Worm (Caenorhabditis elegans) whole organism, L3 larva: Measurements from ENCODE around the gene R02D5.4.

Source experiments
- R02D3.7 ChIP-seq: fragments of 150-350 bp; optimal IDR thresholded peaks from 2 replicates; lab custom pipeline; 2014; ENCODE audit warnings: missing biosample characterization, missing genetic modification characterization
- ZK546.5 ChIP-seq: sonication (generic microtip); optimal IDR thresholded peaks from 2 replicates; lab custom pipeline; 2017; ENCODE audit warnings: missing biosample characterization, missing genetic modification characterization
- ama-1 ChIP-seq: fragments of 150-350 bp; optimal IDR thresholded peaks from 2 replicates; lab custom pipeline; 2018
- ceh-16 ChIP-seq: sonication (generic microtip); optimal IDR thresholded peaks from 2 replicates; lab custom pipeline; 2017; ENCODE audit warnings: missing biosample characterization, missing genetic modification characterization
- ceh-28 ChIP-seq: fragments of 150-350 bp; optimal IDR thresholded peaks from 2 replicates; lab custom pipeline; 2014; ENCODE audit warnings: missing biosample characterization, missing genetic modification reagents, missing genetic modification characterization
- ceh-82 ChIP-seq: fragments of 150-350 bp; optimal IDR thresholded peaks from 2 replicates; lab custom pipeline; 2014; ENCODE audit warnings: missing biosample characterization, missing genetic modification characterization
- daf-12 ChIP-seq: fragments of 150-350 bp; optimal IDR thresholded peaks from 2 replicates; lab custom pipeline; 2014; ENCODE audit warnings: missing biosample characterization, missing genetic modification reagents, missing genetic modification characterization
- egl-27 ChIP-seq: sonication (generic microtip); optimal IDR thresholded peaks from 4 replicates; lab custom pipeline; 2017; ENCODE audit warnings: missing biosample characterization, missing genetic modification reagents, missing genetic modification characterization
- egl-5 ChIP-seq: fragments of 150-350 bp; optimal IDR thresholded peaks from 2 replicates; lab custom pipeline; 2017; ENCODE audit warnings: missing biosample characterization, missing genetic modification reagents, missing genetic modification characterization, inconsistent platforms
- elt-1 ChIP-seq: fragments of 150-350 bp; optimal IDR thresholded peaks from 2 replicates; lab custom pipeline; 2014; ENCODE audit warnings: missing biosample characterization, missing genetic modification characterization
- elt-2 ChIP-seq: sonication (generic microtip); optimal IDR thresholded peaks from 2 replicates; lab custom pipeline; 2016; ENCODE audit warnings: missing genetic modification reagents, mild to moderate bottlenecking, missing genetic modification characterization, missing compliant biosample characterization
- eor-1 ChIP-seq, 2 experiments: fragments of 150-350 bp; optimal IDR thresholded peaks; 2 replicates each; lab custom pipeline; 2014 to 2018; ENCODE audit warnings: missing biosample characterization in 2 of 2, missing genetic modification characterization in 2 of 2
- fkh-2 ChIP-seq: fragments of 150-350 bp; optimal IDR thresholded peaks from 2 replicates; lab custom pipeline; 2014; ENCODE audit warnings: missing biosample characterization, missing genetic modification reagents, missing genetic modification characterization
- hmg-11 ChIP-seq: sonication (generic microtip); optimal IDR thresholded peaks from 2 replicates; lab custom pipeline; 2016; ENCODE audit warnings: missing genetic modification characterization, missing compliant biosample characterization
- lin-15B ChIP-seq: fragments of 150-350 bp; optimal IDR thresholded peaks from 2 replicates; lab custom pipeline; 2014; ENCODE audit warnings: missing biosample characterization, missing genetic modification characterization
- lin-39 ChIP-seq: fragments of 150-350 bp; optimal IDR thresholded peaks from 2 replicates; lab custom pipeline; 2018; ENCODE audit warnings: missing biosample characterization, missing genetic modification reagents, missing genetic modification characterization
- lsy-12 ChIP-seq: sonication (generic microtip); optimal IDR thresholded peaks from 2 replicates; lab custom pipeline; 2016; ENCODE audit warnings: mild to moderate bottlenecking, missing genetic modification characterization, missing compliant biosample characterization
- mdl-1 ChIP-seq: fragments of 150-350 bp; optimal IDR thresholded peaks from 2 replicates; lab custom pipeline; 2014; ENCODE audit warnings: missing biosample characterization, missing genetic modification characterization
- mml-1 ChIP-seq: fragments of 150-350 bp; sonication (generic microtip); optimal IDR thresholded peaks from 3 replicates; lab custom pipeline; 2014; ENCODE audit warnings: missing biosample characterization, missing genetic modification characterization
- nhr-11 ChIP-seq: fragments of 150-350 bp; optimal IDR thresholded peaks from 2 replicates; lab custom pipeline; 2014; ENCODE audit warnings: missing biosample characterization, missing genetic modification characterization
- nhr-28 ChIP-seq: fragments of 150-350 bp; optimal IDR thresholded peaks from 2 replicates; lab custom pipeline; 2014; ENCODE audit warnings: missing biosample characterization, missing genetic modification characterization
- nhr-43 ChIP-seq: sonication (generic microtip); optimal IDR thresholded peaks from 2 replicates; lab custom pipeline; 2016; ENCODE audit warnings: mild to moderate bottlenecking, missing genetic modification characterization, missing compliant biosample characterization; ENCODE audit not compliant: poor library complexity, severe bottlenecking
- nhr-67 ChIP-seq: fragments of 150-350 bp; optimal IDR thresholded peaks from 2 replicates; lab custom pipeline; 2014; ENCODE audit warnings: missing biosample characterization, missing genetic modification characterization
- nhr-77 ChIP-seq: fragments of 150-350 bp; optimal IDR thresholded peaks from 2 replicates; lab custom pipeline; 2014; ENCODE audit warnings: missing biosample characterization, missing genetic modification characterization
- pha-4 ChIP-seq: fragments of 150-350 bp; optimal IDR thresholded peaks from 2 replicates; lab custom pipeline; 2014; ENCODE audit warnings: missing biosample characterization, missing genetic modification reagents, missing genetic modification characterization
- pqm-1 ChIP-seq: fragments of 150-350 bp; optimal IDR thresholded peaks from 2 replicates; lab custom pipeline; 2017; ENCODE audit warnings: missing biosample characterization, missing genetic modification characterization, inconsistent platforms
- skn-1 ChIP-seq: fragments of 150-350 bp; optimal IDR thresholded peaks from 2 replicates; lab custom pipeline; 2014; ENCODE audit warnings: missing biosample characterization, missing genetic modification characterization
- snpc-4 ChIP-seq: fragments of 150-350 bp; optimal IDR thresholded peaks from 2 replicates; lab custom pipeline; 2014; ENCODE audit warnings: missing biosample characterization, missing genetic modification characterization
- tbx-2 ChIP-seq: sonication (generic microtip); optimal IDR thresholded peaks from 2 replicates; lab custom pipeline; 2016; ENCODE audit warnings: mild to moderate bottlenecking, missing genetic modification characterization, missing compliant biosample characterization
- unc-39 ChIP-seq: sonication (generic microtip); optimal IDR thresholded peaks from 4 replicates; lab custom pipeline; 2017; ENCODE audit warnings: missing biosample characterization, missing genetic modification characterization
- unc-62 ChIP-seq: fragments of 150-350 bp; sonication (generic microtip); optimal IDR thresholded peaks from 4 replicates; lab custom pipeline; 2014; ENCODE audit warnings: missing biosample characterization, missing genetic modification reagents, missing genetic modification characterization
- ztf-11 ChIP-seq: fragments of 150-350 bp; optimal IDR thresholded peaks from 2 replicates; lab custom pipeline; 2014; ENCODE audit warnings: missing biosample characterization, missing genetic modification characterization
- ztf-4 ChIP-seq: fragments of 150-350 bp; optimal IDR thresholded peaks from 2 replicates; lab custom pipeline; 2014; ENCODE audit warnings: missing biosample characterization, missing genetic modification characterization

The R02D5.4 gene

DNA sequence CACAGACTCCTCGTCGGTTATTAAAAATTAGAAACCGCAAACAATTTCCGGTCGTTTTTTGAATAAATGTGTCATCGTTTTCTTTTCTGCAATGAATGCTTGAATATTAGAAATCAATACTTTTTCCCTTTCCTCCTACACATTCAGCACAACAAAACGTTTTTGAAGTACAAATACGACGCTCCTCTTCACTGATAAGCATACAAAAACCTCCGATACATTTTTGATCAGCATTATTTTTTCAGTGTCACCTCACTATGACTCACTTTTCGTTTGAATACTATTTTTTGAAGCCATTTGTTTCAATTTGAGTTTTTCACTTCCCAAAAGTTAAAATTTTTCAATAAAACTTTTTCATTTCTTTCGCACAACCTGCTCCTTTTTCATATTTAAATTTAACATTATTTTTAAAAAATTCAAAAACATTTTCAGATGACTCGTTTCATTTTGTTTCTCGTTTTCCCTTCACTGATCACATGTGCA, 1.7 kb downstream of the R02D5.4 start, which contains the start of gene R02D5.3:
R02D5.3 (plus strand) TSS at position 433 of the 483 bp plus-strand sequence.
- no peak for TF ChIP-seq lin-39 (tag; lab: Kevin White, UChicago)
- TF ChIP-seq egl-5 (tag; lab: Kevin White, UChicago): no peak
- TF ChIP-seq ceh-82 (tag; lab: Kevin White, UChicago): no peak
- peak; percentile 36 for TF ChIP-seq pha-4 (tag; lab: Kevin White, UChicago)
- peak; percentile 64 for TF ChIP-seq pqm-1 (tag; lab: Kevin White, UChicago)
- no peak for TF ChIP-seq mml-1 (tag; lab: Kevin White, UChicago)
- TF ChIP-seq nhr-77 (tag; lab: Kevin White, UChicago): no peak
- no peak for TF ChIP-seq elt-1 (tag; lab: Kevin White, UChicago)
- TF ChIP-seq ceh-16 (tag; lab: Kevin White, UChicago): no peak
- TF ChIP-seq nhr-67 (tag; lab: Kevin White, UChicago): no peak
- TF ChIP-seq skn-1 (tag; lab: Kevin White, UChicago): no peak
- no peak for TF ChIP-seq ztf-4 (tag; lab: Kevin White, UChicago)
- no peak for TF ChIP-seq ama-1
- TF ChIP-seq ztf-11: no peak
- TF ChIP-seq ZK546.5: no peak
- TF ChIP-seq elt-2 (tag; lab: Kevin White, UChicago): peak; percentile 64
- no peak for TF ChIP-seq tbx-2 (tag; lab: Kevin White, UChicago)

DNA sequence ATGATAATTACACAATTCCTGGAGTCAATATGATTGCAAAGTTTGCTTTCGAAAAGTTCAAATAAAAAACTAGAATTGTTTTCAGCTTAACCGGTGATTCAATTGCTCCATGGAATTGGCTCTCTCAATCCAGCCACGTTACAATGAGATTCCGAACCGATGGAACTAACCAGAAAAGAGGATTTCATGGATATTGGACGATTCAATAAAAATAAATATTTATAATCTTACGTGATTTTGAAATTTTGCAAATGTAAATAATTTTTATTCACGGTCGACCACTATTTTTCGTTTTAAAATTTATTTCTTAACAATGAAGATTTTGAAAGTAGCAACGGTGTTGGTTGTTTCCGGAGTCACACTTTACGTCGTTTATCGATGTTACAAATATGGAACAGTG, 2.5 kb downstream of the R02D5.4 start, which contains the start of gene R02D5.10:
R02D5.10 (plus strand) TSS at position 301 of the 400 bp plus-strand sequence.
- TF ChIP-seq ama-1 (no peak), R02D3.7 (tag; lab: Kevin White, UChicago) (no peak), hmg-11 (tag; lab: Kevin White, UChicago) (no peak), ceh-28 (tag; lab: Kevin White, UChicago) (no peak), eor-1 (tag; optimal IDR thresholded peaks at IDR 0.05; lab: Kevin White, UChicago) (no peak), egl-5 (tag; lab: Kevin White, UChicago) (no peak), tbx-2 (tag; lab: Kevin White, UChicago) (no peak), nhr-11 (tag; lab: Kevin White, UChicago) (no peak), nhr-28 (tag; lab: Kevin White, UChicago) (no peak)

DNA sequence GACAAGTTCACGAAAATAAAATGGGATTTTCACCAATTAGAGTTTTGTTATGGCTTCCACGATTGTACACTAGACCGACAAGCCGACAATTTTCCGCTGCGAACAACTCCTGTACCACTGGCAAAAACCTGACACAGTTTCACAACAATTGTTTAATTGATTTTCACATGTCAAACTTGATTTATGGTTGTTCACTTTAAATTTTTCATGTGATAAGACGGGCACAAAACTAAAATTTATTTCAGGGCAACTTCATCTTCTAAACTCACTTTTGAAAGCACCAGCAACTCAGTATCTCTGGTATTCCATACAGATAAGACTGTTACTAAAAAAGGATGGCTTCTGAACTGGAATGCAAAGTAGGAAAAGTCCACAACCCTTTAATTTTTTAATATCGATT, 3.1 kb downstream of the R02D5.4 start, which contains the start of gene R02D5.7:
R02D5.7 (minus strand) TSS at position 101 of the 400 bp plus-strand sequence.
- TF ChIP-seq ceh-82 (tag; lab: Kevin White, UChicago) (no peak), ceh-28 (tag; lab: Kevin White, UChicago) (no peak), elt-2 (tag; lab: Kevin White, UChicago) (peak; percentile 8), unc-62 (GFP tag; lab: Kevin White, UChicago) (no peak), skn-1 (tag; lab: Kevin White, UChicago) (no peak), ztf-11 (no peak)

DNA sequence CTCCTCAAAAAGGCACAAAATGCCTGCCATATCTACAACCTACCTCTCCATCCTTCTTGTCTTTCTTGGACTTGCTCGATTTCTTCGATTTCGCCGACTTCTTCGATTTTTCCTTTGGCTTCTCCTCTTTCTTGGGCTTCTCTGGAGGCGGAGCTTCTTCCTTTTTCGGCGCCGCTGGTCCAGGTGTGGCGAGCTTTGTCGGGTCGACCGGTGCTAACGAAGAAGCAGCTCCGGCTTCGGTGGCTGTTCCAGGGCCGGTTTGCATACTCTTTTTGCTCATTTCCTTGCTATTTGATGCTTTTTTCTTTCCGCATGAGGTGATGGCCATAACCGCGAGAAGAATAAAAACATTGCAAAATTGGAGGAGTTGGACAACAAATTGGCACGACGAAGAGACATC, 3.9 kb downstream of the R02D5.4 start:
- no peak for TF ChIP-seq eor-1 (tag; optimal IDR thresholded peaks at IDR 0.05; lab: Kevin White, UChicago)
- TF ChIP-seq pha-4 (tag; lab: Kevin White, UChicago): no peak
- TF ChIP-seq ceh-82 (tag; lab: Kevin White, UChicago): no peak
- TF ChIP-seq unc-62 (GFP tag; lab: Kevin White, UChicago): no peak
- TF ChIP-seq nhr-43: no peak
- TF ChIP-seq fkh-2 (tag; lab: Kevin White, UChicago): no peak
- TF ChIP-seq egl-27 (tag; lab: Kevin White, UChicago): no peak
- no peak for TF ChIP-seq snpc-4 (tag; lab: Kevin White, UChicago)
- TF ChIP-seq unc-39: no peak
- TF ChIP-seq hmg-11 (tag; lab: Kevin White, UChicago): no peak

DNA sequence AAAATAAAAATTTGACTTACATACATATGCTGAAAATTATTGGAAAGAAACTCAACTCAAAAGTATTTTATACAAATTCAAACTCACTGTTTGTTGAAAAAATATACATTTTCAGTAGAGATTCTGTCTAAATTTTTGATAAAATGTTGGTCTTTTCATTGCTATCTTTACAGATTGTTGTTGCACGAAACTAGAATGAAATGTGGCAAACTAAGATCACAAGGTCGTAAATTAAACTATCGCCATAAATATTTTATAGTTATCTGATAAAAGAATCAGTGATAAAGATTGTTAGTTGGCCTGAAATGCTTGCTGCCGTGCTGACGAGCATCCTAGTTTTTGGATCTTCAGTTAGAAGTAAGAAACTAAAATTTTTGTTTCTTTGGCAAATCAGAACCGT, 5.5 kb downstream of the R02D5.4 start, which contains the start of gene clec-55:
clec-55 (plus strand) TSS at position 301 of the 400 bp plus-strand sequence.
- TF ChIP-seq lsy-12 (no peak), elt-2 (tag; lab: Kevin White, UChicago) (peak; percentile 44)

DNA sequence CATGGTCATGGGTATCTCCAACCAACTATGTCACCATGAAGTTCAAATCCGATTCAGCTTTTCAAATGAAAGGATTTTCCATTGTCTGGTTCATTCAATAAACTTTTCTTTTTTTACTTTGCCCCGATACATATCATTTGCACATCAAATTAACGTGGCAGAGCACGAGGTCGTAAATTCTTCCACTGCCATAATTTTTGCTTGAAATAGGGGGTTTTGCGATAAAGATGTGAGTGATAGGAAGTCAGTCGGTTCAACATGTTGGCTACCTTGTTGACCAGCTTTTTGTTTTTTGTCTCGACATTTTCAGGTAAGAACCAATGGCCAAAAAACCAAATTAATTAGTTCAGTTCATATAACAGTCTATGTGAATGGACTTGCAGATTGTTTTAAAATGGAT, 7.8 kb downstream of the R02D5.4 start, which contains the start of gene clec-54:
clec-54 (plus strand) TSS at position 224 of the 400 bp plus-strand sequence.
- TF ChIP-seq ztf-4 (tag; lab: Kevin White, UChicago) (no peak), elt-2 (tag; lab: Kevin White, UChicago) (peak; percentile 48), nhr-77 (tag; lab: Kevin White, UChicago) (no peak), fkh-2 (tag; lab: Kevin White, UChicago) (no peak), daf-12 (tag; lab: Kevin White, UChicago) (no peak), mml-1 (tag; lab: Kevin White, UChicago) (no peak), mdl-1 (no peak), lin-15B (tag; lab: Kevin White, UChicago) (no peak), pqm-1 (tag; lab: Kevin White, UChicago) (peak; percentile 5), ceh-16 (tag; lab: Kevin White, UChicago) (no peak), egl-27 (tag; lab: Kevin White, UChicago) (no peak)
- TF ChIP-seq, all 47 proteins: peak for 2
